Fruit fly (Drosophila melanogaster) whole organism, embryonic: ENCODE results near the gene CG31777.
A peak's percentile ranks its signal among the peaks of the same experiment; 100 is the strongest.

ENCODE experiments used
- ATbp ChIP-seq: fragments of 200-800 bp; sonication (Bioruptor generic); optimal IDR thresholded peaks from 2 replicates; lab custom pipeline; 2017; ENCODE audit warnings: missing biosample characterization, mild to moderate bottlenecking, missing genetic modification characterization, missing genetic modification reagents
- Antp ChIP-seq: fragments of 200-800 bp; sonication (Bioruptor generic); optimal IDR thresholded peaks from 3 replicates; lab custom pipeline; 2016; ENCODE audit warnings: missing biosample characterization, missing genetic modification characterization
- B-H1 ChIP-seq: fragments of 200-800 bp; sonication (Bioruptor generic); IDR thresholded peaks from 3 replicates; pipeline ENCODE4 v1.3.6; 2022; ENCODE audit warnings: missing biosample characterization, missing genetic modification characterization
- CG10431 ChIP-seq: fragments of 200-800 bp; sonication (Bioruptor generic); optimal IDR thresholded peaks from 3 replicates; lab custom pipeline; 2018; ENCODE audit warnings: missing biosample characterization, mild to moderate bottlenecking, missing genetic modification characterization
- CG11456 ChIP-seq: fragments of 200-800 bp; sonication (Bioruptor generic); IDR thresholded peaks from 3 replicates; pipeline ENCODE4 v1.3.6; 2022; ENCODE audit warnings: missing biosample characterization, missing genetic modification characterization
- CG15696 ChIP-seq: fragments of 200-800 bp; sonication (Bioruptor generic); optimal IDR thresholded peaks from 2 replicates; lab custom pipeline; 2019; ENCODE audit warnings: missing biosample characterization, mild to moderate bottlenecking, missing genetic modification characterization, moderate library complexity
- CG1647 ChIP-seq: fragments of 200-800 bp; sonication (Bioruptor generic); optimal IDR thresholded peaks from 3 replicates; lab custom pipeline; 2016; ENCODE audit warnings: missing biosample characterization, missing genetic modification characterization
- CG16813 ChIP-seq: fragments of 200-800 bp; sonication (Bioruptor generic); IDR thresholded peaks from 3 replicates; pipeline ENCODE4 v1.3.6; 2022; ENCODE audit warnings: missing biosample characterization, missing genetic modification characterization; ENCODE audit not compliant: partially characterized antibody
- CG17361 ChIP-seq: fragments of 200-800 bp; sonication (Bioruptor generic); IDR thresholded peaks from 3 replicates; pipeline ENCODE4 v1.3.6; 2022; ENCODE audit warnings: missing biosample characterization, missing genetic modification characterization
- CG42726 ChIP-seq: fragments of 200-800 bp; sonication (Bioruptor generic); IDR thresholded peaks from 2 replicates; pipeline ENCODE4 v1.3.6; 2022; ENCODE audit warnings: missing biosample characterization, missing genetic modification characterization; ENCODE audit not compliant: partially characterized antibody
- CG4404 ChIP-seq: fragments of 200-800 bp; sonication (Bioruptor generic); IDR thresholded peaks from 2 replicates; pipeline ENCODE4 v1.3.6; 2022; ENCODE audit warnings: missing biosample characterization, missing genetic modification characterization
- CG4707 ChIP-seq: fragments of 200-800 bp; sonication (Bioruptor generic); optimal IDR thresholded peaks from 2 replicates; lab custom pipeline; 2018; ENCODE audit warnings: missing biosample characterization, mild to moderate bottlenecking, missing genetic modification characterization, moderate library complexity
- CG5180 ChIP-seq: fragments of 200-800 bp; sonication (Bioruptor generic); optimal IDR thresholded peaks from 3 replicates; lab custom pipeline; 2017; ENCODE audit warnings: missing biosample characterization, missing genetic modification characterization, mild to moderate bottlenecking, moderate library complexity, missing genetic modification reagents
- CG7745 ChIP-seq: fragments of 200-800 bp; sonication (Bioruptor generic); optimal IDR thresholded peaks from 2 replicates; lab custom pipeline; 2018; ENCODE audit warnings: missing biosample characterization, mild to moderate bottlenecking, missing genetic modification characterization, moderate library complexity
- CG8281 ChIP-seq: fragments of 200-800 bp; sonication (Bioruptor generic); optimal IDR thresholded peaks from 2 replicates; lab custom pipeline; 2018; ENCODE audit warnings: missing biosample characterization, mild to moderate bottlenecking, missing genetic modification characterization, moderate library complexity
- ERR ChIP-seq: fragments of 200-800 bp; sonication (Bioruptor generic); optimal IDR thresholded peaks from 2 replicates; lab custom pipeline; 2016; ENCODE audit warnings: missing biosample characterization, missing genetic modification characterization
- H2.0 ChIP-seq: fragments of 200-800 bp; sonication (Bioruptor generic); IDR thresholded peaks from 2 replicates; pipeline ENCODE4 v1.3.6; 2022; ENCODE audit warnings: missing biosample characterization, missing genetic modification characterization
- Lhr ChIP-seq: fragments of 200-800 bp; sonication (Bioruptor generic); optimal IDR thresholded peaks from 3 replicates; lab custom pipeline; 2017; ENCODE audit warnings: mild to moderate bottlenecking, missing biosample characterization, missing genetic modification reagents, missing genetic modification characterization
- Lim3 ChIP-seq: fragments of 200-800 bp; sonication (Bioruptor generic); IDR thresholded peaks from 2 replicates; pipeline ENCODE4 v1.3.6; 2022; ENCODE audit warnings: missing biosample characterization, missing genetic modification characterization
- MBD-R2 ChIP-seq: fragments of 200-800 bp; sonication (Bioruptor generic); IDR thresholded peaks from 2 replicates; pipeline ENCODE4 v1.3.6; 2022; ENCODE audit warnings: missing biosample characterization, missing genetic modification characterization
- MTF-1 ChIP-seq: fragments of 200-800 bp; sonication (Bioruptor generic); optimal IDR thresholded peaks from 2 replicates; lab custom pipeline; 2018; ENCODE audit warnings: missing biosample characterization, mild to moderate bottlenecking, missing genetic modification characterization, borderline replicate concordance
- Mrtf ChIP-seq: fragments of 200-800 bp; sonication (Bioruptor generic); IDR thresholded peaks from 3 replicates; pipeline ENCODE4 v1.3.6; 2022; ENCODE audit warnings: missing biosample characterization, missing genetic modification characterization
- Nf-YB ChIP-seq: fragments of 200-800 bp; sonication (Bioruptor generic); optimal IDR thresholded peaks from 3 replicates; lab custom pipeline; 2019; ENCODE audit warnings: missing biosample characterization, mild to moderate bottlenecking, missing genetic modification characterization, moderate library complexity
- Usf ChIP-seq: fragments of 200-800 bp; sonication (Bioruptor generic); optimal IDR thresholded peaks from 2 replicates; lab custom pipeline; 2017; ENCODE audit warnings: missing genotype, missing biosample characterization, missing genetic modification characterization
- ash1 ChIP-seq: fragments of 200-800 bp; sonication (Bioruptor generic); optimal IDR thresholded peaks from 2 replicates; lab custom pipeline; 2018; ENCODE audit warnings: missing biosample characterization, mild to moderate bottlenecking, missing genetic modification characterization
- az2 ChIP-seq: fragments of 200-800 bp; sonication (Bioruptor generic); optimal IDR thresholded peaks from 3 replicates; lab custom pipeline; 2016; ENCODE audit warnings: missing biosample characterization, missing genetic modification characterization
- bbx ChIP-seq: fragments of 200-800 bp; sonication (Bioruptor generic); IDR thresholded peaks from 2 replicates; pipeline ENCODE4 v1.3.6; 2022; ENCODE audit warnings: missing biosample characterization, missing genetic modification characterization; ENCODE audit not compliant: partially characterized antibody
- bigmax ChIP-seq: fragments of 200-800 bp; sonication (Bioruptor generic); optimal IDR thresholded peaks from 2 replicates; lab custom pipeline; 2018; ENCODE audit warnings: missing biosample characterization, mild to moderate bottlenecking, missing genetic modification characterization
- crol ChIP-seq: fragments of 200-800 bp; sonication (Bioruptor generic); IDR thresholded peaks from 2 replicates; pipeline ENCODE4 v1.3.6; 2022; ENCODE audit warnings: missing biosample characterization, missing genetic modification characterization
- crp ChIP-seq, 2 experiments: fragments of 200-800 bp; sonication (Bioruptor generic); optimal IDR thresholded peaks; 2 replicates in 1 of 2; 3 replicates in 1 of 2; lab custom pipeline; 2017; ENCODE audit warnings: missing biosample characterization in 2 of 2, missing genetic modification characterization in 2 of 2, mild to moderate bottlenecking in 1 of 2, moderate library complexity in 1 of 2
- dm ChIP-seq: fragments of 200-800 bp; sonication (Bioruptor generic); optimal IDR thresholded peaks from 3 replicates; lab custom pipeline; 2016; ENCODE audit warnings: missing biosample characterization, missing genetic modification characterization
- fd96Cb ChIP-seq: fragments of 200-800 bp; sonication (Bioruptor generic); optimal IDR thresholded peaks from 2 replicates; lab custom pipeline; 2018; ENCODE audit warnings: missing biosample characterization, mild to moderate bottlenecking, missing genetic modification characterization, moderate library complexity
- gfzf ChIP-seq: fragments of 200-800 bp; sonication (Bioruptor generic); optimal IDR thresholded peaks from 2 replicates; lab custom pipeline; 2016; ENCODE audit warnings: missing biosample characterization, mild to moderate bottlenecking, missing genetic modification characterization, moderate library complexity
- nerfin-1 ChIP-seq: fragments of 200-800 bp; sonication (Bioruptor generic); optimal IDR thresholded peaks from 3 replicates; lab custom pipeline; 2019; ENCODE audit warnings: missing biosample characterization, mild to moderate bottlenecking, missing genetic modification characterization, moderate library complexity
- onecut ChIP-seq: fragments of 200-800 bp; sonication (Bioruptor generic); IDR thresholded peaks from 2 replicates; pipeline ENCODE4 v1.3.6; 2022; ENCODE audit warnings: missing biosample characterization, missing genetic modification characterization
- pan ChIP-seq, 4 experiments: fragments of >200 bp in 3 of 4; fragments of 200-800 bp in 1 of 4; sonication (Bioruptor generic) in 1 of 4; optimal IDR thresholded peaks in 3 of 4; IDR thresholded peaks in 1 of 4; 2 replicates each; pipeline versions ENCODE4 v1.3.6 to Lab custom; 2017 to 2022; ENCODE audit warnings: missing biosample characterization in 2 of 4, missing genetic modification characterization in 2 of 4, mixed read lengths in 1 of 4
- pros ChIP-seq: fragments of 200-800 bp; sonication (Bioruptor generic); optimal IDR thresholded peaks from 3 replicates; lab custom pipeline; 2019; ENCODE audit warnings: missing biosample characterization, mild to moderate bottlenecking, missing genetic modification characterization, moderate library complexity
- pum ChIP-seq: fragments of 200-800 bp; sonication (Bioruptor generic); optimal IDR thresholded peaks from 2 replicates; lab custom pipeline; 2016; ENCODE audit warnings: missing biosample characterization, missing genetic modification characterization
- salm ChIP-seq: fragments of 200-800 bp; sonication (Bioruptor generic); optimal IDR thresholded peaks from 2 replicates; lab custom pipeline; 2018; ENCODE audit warnings: missing biosample characterization, mild to moderate bottlenecking, missing genetic modification characterization
- seq ChIP-seq: fragments of 200-800 bp; sonication (Bioruptor generic); IDR thresholded peaks from 2 replicates; pipeline ENCODE4 v1.3.6; 2022; ENCODE audit warnings: missing biosample characterization, missing genetic modification characterization
- sna ChIP-seq: fragments of 200-800 bp; sonication (Bioruptor generic); IDR thresholded peaks from 2 replicates; pipeline ENCODE4 v1.3.6; 2022; ENCODE audit warnings: missing biosample characterization, missing genetic modification characterization; ENCODE audit not compliant: partially characterized antibody
- sr ChIP-seq: fragments of 200-800 bp; sonication (Bioruptor generic); IDR thresholded peaks from 3 replicates; pipeline ENCODE4 v1.3.6; 2022; ENCODE audit warnings: missing biosample characterization, missing genetic modification characterization
- tap ChIP-seq: fragments of 200-800 bp; optimal IDR thresholded peaks from 3 replicates; lab custom pipeline; 2019; ENCODE audit warnings: missing biosample characterization, mild to moderate bottlenecking, missing genetic modification characterization, moderate library complexity
- ttk ChIP-seq: fragments of 200-800 bp; sonication (Bioruptor generic); IDR thresholded peaks from 2 replicates; pipeline ENCODE4 v2.1.2; 2022; ENCODE audit warnings: missing biosample characterization, missing genetic modification characterization
- vvl ChIP-seq: fragments of 200-800 bp; sonication (Bioruptor generic); IDR thresholded peaks from 2 replicates; pipeline ENCODE4 v1.3.6; 2022; ENCODE audit warnings: missing biosample characterization, missing genetic modification characterization
- wdn ChIP-seq: fragments of 200-800 bp; sonication (Bioruptor generic); IDR thresholded peaks from 2 replicates; pipeline ENCODE4 v1.3.6; 2022; ENCODE audit warnings: missing biosample characterization, missing genetic modification characterization
- zf30C ChIP-seq: fragments of 200-800 bp; sonication (Bioruptor generic); optimal IDR thresholded peaks from 3 replicates; lab custom pipeline; 2018; ENCODE audit warnings: missing biosample characterization, mild to moderate bottlenecking, missing genetic modification characterization
- zfh1 ChIP-seq: fragments of 200-800 bp; sonication (Bioruptor generic); IDR thresholded peaks from 3 replicates; pipeline ENCODE4 v1.3.6; 2022; ENCODE audit warnings: missing biosample characterization, missing genetic modification characterization
- zfh2 ChIP-seq: fragments of 200-800 bp; sonication (Bioruptor generic); optimal IDR thresholded peaks from 2 replicates; lab custom pipeline; 2016; ENCODE audit warnings: missing biosample characterization, missing genetic modification characterization

Gene CG31777

DNA sequence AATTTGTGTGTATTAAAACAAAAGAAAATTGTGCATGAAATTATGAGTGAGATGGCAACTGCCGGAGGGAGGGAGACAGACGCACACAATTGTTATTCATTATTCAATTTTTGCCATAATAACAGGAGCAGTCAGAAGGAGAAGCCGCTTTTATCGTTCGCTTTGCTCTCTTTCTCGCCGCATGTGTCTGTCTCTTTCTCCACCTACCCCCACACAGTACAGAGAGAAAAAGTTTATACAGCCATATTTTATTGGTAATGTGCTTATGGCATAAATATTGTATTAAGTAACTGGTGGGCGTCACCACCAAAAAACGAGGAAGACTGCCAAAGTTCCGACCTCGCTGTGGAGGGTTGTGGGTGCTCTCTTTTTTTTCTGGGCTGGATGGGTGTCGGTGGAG, 24.4 kb downstream of the CG31777 start (continued):
- TF ChIP-seq ERR (GFP tag; lab: Kevin White, UChicago) = no peak
- TF ChIP-seq Nf-YB (GFP tag; lab: Kevin White, UChicago) = peak; percentile 87
- TF ChIP-seq vvl (GFP tag; lab: Robert Waterston, UW) = peak; percentile 29; the same call in 1 of the 2 replicates
- no peak for TF ChIP-seq fd96Cb (tag; lab: Kevin White, UChicago)

DNA sequence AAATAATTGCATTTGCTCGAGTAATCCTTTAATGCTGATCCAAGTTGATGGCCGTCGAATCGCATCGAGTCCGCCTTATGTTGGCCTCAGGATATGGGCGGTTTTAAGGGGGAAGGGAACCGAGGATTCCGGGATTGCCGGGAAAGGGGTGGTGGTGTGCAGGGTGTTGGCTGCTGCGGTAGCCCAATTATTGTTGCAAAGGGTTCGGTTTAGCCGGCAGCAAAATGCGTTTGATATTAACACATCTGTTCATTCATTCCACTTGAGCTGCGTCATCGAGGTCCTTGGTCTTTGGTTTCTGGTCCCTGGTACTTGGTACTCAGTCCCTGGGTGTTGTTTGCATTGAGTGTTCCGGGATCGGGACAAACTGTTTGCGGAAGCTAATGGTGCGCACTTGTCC, 25.5 kb downstream of the CG31777 start:
- TF ChIP-seq CG15696 = no peak
- no peak for TF ChIP-seq pum (GFP tag; lab: Kevin White, UChicago)
- no peak for TF ChIP-seq MTF-1 (GFP tag; lab: Kevin White, UChicago)
- no peak for TF ChIP-seq dm (GFP tag; lab: Kevin White, UChicago)
- TF ChIP-seq CG4404 (GFP tag; lab: Robert Waterston, UW) = no peak
- TF ChIP-seq CG7745 (tag; lab: Kevin White, UChicago) = no peak
- TF ChIP-seq pan (optimal IDR thresholded peaks at IDR 0.05; lab: Kevin White, UChicago) = no peak
- no peak for TF ChIP-seq pan (GFP tag; optimal IDR thresholded peaks at IDR 0.05 in 1 of 2, IDR thresholded peaks at IDR 0.05 in 1 of 2)
- peak; percentile 31; the same call in 1 of the 2 replicates for TF ChIP-seq crol (GFP tag; lab: Robert Waterston, UW)
- no peak for TF ChIP-seq zf30C
- TF ChIP-seq CG11456 (GFP tag; lab: Robert Waterston, UW) = no peak
- no peak for TF ChIP-seq bbx (GFP tag; lab: Robert Waterston, UW)
- no peak for TF ChIP-seq CG5180 (GFP tag; lab: Kevin White, UChicago)
- TF ChIP-seq sr = no peak
- TF ChIP-seq CG17361 (GFP tag; lab: Robert Waterston, UW) = no peak
- TF ChIP-seq ttk (GFP tag; lab: Robert Waterston, UW) = no peak
- 0 out of 3 replicates have a peak, but pooled peaks have one; percentile 11 for TF ChIP-seq Mrtf
- no peak for TF ChIP-seq gfzf (GFP tag; lab: Kevin White, UChicago)
- TF ChIP-seq CG4707 (GFP tag; lab: Kevin White, UChicago) = no peak
- no peak for TF ChIP-seq ATbp (GFP tag; lab: Kevin White, UChicago)
- TF ChIP-seq tap (tag; lab: Kevin White, UChicago) = peak; percentile 50
- no peak for TF ChIP-seq sna (GFP tag; lab: Robert Waterston, UW)
- TF ChIP-seq salm (tag; lab: Kevin White, UChicago) = no peak
- TF ChIP-seq CG42726 (GFP tag; lab: Robert Waterston, UW) = no peak
- no peak for TF ChIP-seq Antp (GFP tag; lab: Kevin White, UChicago)
- peak; percentile 57 for TF ChIP-seq pros
- no peak for TF ChIP-seq CG10431 (GFP tag; lab: Kevin White, UChicago)
- TF ChIP-seq bigmax = no peak

DNA sequence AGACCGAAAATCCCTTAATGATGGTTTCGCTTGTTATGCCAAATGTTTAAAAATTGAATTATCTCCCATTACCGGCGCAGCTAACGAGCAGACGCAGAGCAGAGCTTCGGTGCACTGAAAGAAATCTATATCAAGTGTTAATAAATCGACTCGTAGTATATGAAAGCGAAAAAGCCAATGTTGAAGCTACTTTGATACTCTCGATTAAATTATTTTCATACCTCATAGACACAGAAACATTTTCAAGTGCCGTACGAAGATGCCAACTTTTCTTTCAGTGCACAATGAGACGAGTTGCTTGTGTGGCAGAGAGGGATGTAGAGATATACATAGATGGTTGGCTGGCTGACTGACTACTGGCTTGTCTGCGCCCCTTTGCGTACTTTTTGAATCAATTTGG, 31.1 kb downstream of the CG31777 start:
- TF ChIP-seq MBD-R2 (GFP tag; lab: Robert Waterston, UW) = no peak
- TF ChIP-seq zfh2 (GFP tag; lab: Kevin White, UChicago) = no peak
- peak; percentile 49; the same call in 1 of the 2 replicates for TF ChIP-seq onecut (GFP tag; lab: Robert Waterston, UW)
- no peak for TF ChIP-seq crp (GFP tag; optimal IDR thresholded peaks at IDR 0.05; lab: Kevin White, UChicago)
- no peak for TF ChIP-seq ash1 (GFP tag; lab: Kevin White, UChicago)
- peak; percentile 71 for TF ChIP-seq zfh1 (GFP tag; lab: Robert Waterston, UW)
- peak; percentile 1 for TF ChIP-seq Lhr (GFP tag; lab: Kevin White, UChicago)
- TF ChIP-seq CG16813 (GFP tag; lab: Robert Waterston, UW) = no peak
- no peak for TF ChIP-seq B-H1 (GFP tag; lab: Robert Waterston, UW)
- TF ChIP-seq H2.0 = no peak
- TF ChIP-seq seq (GFP tag; lab: Robert Waterston, UW) = no peak
- TF ChIP-seq nerfin-1 (tag; lab: Kevin White, UChicago) = peak; percentile 19
- no peak for TF ChIP-seq CG1647 (GFP tag; lab: Kevin White, UChicago)
- no peak for TF ChIP-seq wdn
- TF ChIP-seq Usf (GFP tag; lab: Kevin White, UChicago) = no peak
- TF ChIP-seq Lim3 (GFP tag; lab: Robert Waterston, UW) = no peak
- peak; percentile 6 for TF ChIP-seq az2
- peak; percentile 17 for TF ChIP-seq ATbp (GFP tag; lab: Kevin White, UChicago)
- TF ChIP-seq CG8281 = no peak
